Fruit fly (Drosophila melanogaster): ENCODE results near the gene CG7029.

CG7029 gene

dm6 chr3R:22726771-22727455 lies 23.8 kb upstream of the CG7029 start, which contains the start of gene CG45049:
Gene CG45049 (plus strand): TSS chr3R:22726967.
- no peak for TF ChIP-seq CG17806 (tag; optimal IDR thresholded peaks at IDR 0.05)
- TF ChIP-seq CG15710 (tag; optimal IDR thresholded peaks at IDR 0.05), result no peak
- TF ChIP-seq Pif1B (GFP tag; optimal IDR thresholded peaks at IDR 0.05), result no peak
- no peak for TF ChIP-seq CG14655 (GFP tag; optimal IDR thresholded peaks at IDR 0.05)

dm6 chr3R:22727456-22727833 lies 23.3 kb upstream of the CG7029 start:
- TF ChIP-seq EcR (GFP tag; optimal IDR thresholded peaks at IDR 0.05) (no peak), CG14655 (GFP tag; optimal IDR thresholded peaks at IDR 0.05) (no peak), CG12605 (GFP tag; IDR thresholded peaks at IDR 0.05) (no peak), CG9948 (tag; optimal IDR thresholded peaks at IDR 0.05) (no peak), rn (GFP tag; IDR thresholded peaks at IDR 0.05) (no peak), CG4496 (GFP tag; IDR thresholded peaks at IDR 0.05) (no peak), CG15710 (tag; optimal IDR thresholded peaks at IDR 0.05) (no peak), CG32121 (GFP tag; IDR thresholded peaks at IDR 0.05) (no peak), fd96Ca (GFP tag; IDR thresholded peaks at IDR 0.05) (no peak)

dm6 chr3R:22727857-22728256 lies 22.8 kb upstream of the CG7029 start:
- TF ChIP-seq CG34367 (tag; optimal IDR thresholded peaks at IDR 0.05), result peak; percentile 31
- TF ChIP-seq Pif1B (GFP tag; optimal IDR thresholded peaks at IDR 0.05), result no peak
- no peak for TF ChIP-seq gl (tag; optimal IDR thresholded peaks at IDR 0.05)
- no peak for TF ChIP-seq CG8159 (tag; optimal IDR thresholded peaks at IDR 0.05)
- TF ChIP-seq D1 (tag; optimal IDR thresholded peaks at IDR 0.05), result no peak
- TF ChIP-seq Snoo (tag; optimal IDR thresholded peaks at IDR 0.05), result no peak
- peak; percentile 51; the same call in 1 of the 2 replicates for TF ChIP-seq CG32121 (GFP tag; IDR thresholded peaks at IDR 0.05)
- TF ChIP-seq CG9948 (tag; optimal IDR thresholded peaks at IDR 0.05), result peak; percentile 53
- TF ChIP-seq CG13204 (GFP tag; optimal IDR thresholded peaks at IDR 0.05), result no peak
- no peak for TF ChIP-seq fd96Ca (GFP tag; IDR thresholded peaks at IDR 0.05)
- no peak for TF ChIP-seq Pif1A (GFP tag; optimal IDR thresholded peaks at IDR 0.05)
- TF ChIP-seq CG12605 (GFP tag; IDR thresholded peaks at IDR 0.05), result peak; percentile 55; the same call in 1 of the 2 replicates
- no peak for TF ChIP-seq CG10348 (GFP tag; IDR thresholded peaks at IDR 0.05)
- TF ChIP-seq CG14655 (GFP tag; optimal IDR thresholded peaks at IDR 0.05), result no peak
- no peak for TF ChIP-seq EcR (GFP tag; optimal IDR thresholded peaks at IDR 0.05)
- no peak for TF ChIP-seq CG15710 (tag; optimal IDR thresholded peaks at IDR 0.05)
- TF ChIP-seq rn (GFP tag; IDR thresholded peaks at IDR 0.05), result 0 out of 2 replicates have a peak, but pooled peaks have one; percentile 6
- TF ChIP-seq CG8301 (tag; optimal IDR thresholded peaks at IDR 0.05), result peak; percentile 64
- peak; percentile 70 for TF ChIP-seq Ets98B (GFP tag; IDR thresholded peaks at IDR 0.05)
- TF ChIP-seq CG4496 (GFP tag; IDR thresholded peaks at IDR 0.05), result peak; percentile 80
- peak; percentile 27 for TF ChIP-seq CG17806 (tag; optimal IDR thresholded peaks at IDR 0.05)

dm6 chr3R:22732995-22733394 lies 17.7 kb upstream of the CG7029 start:
- TF ChIP-seq Ets98B (GFP tag; IDR thresholded peaks at IDR 0.05) (no peak), Snoo (tag; optimal IDR thresholded peaks at IDR 0.05) (no peak), CG15710 (tag; optimal IDR thresholded peaks at IDR 0.05) (no peak), CG4496 (GFP tag; IDR thresholded peaks at IDR 0.05) (no peak), CG12605 (GFP tag; IDR thresholded peaks at IDR 0.05) (no peak), CG34367 (tag; optimal IDR thresholded peaks at IDR 0.05) (no peak), rn (GFP tag; IDR thresholded peaks at IDR 0.05) (no peak), CG17806 (tag; optimal IDR thresholded peaks at IDR 0.05) (no peak), gl (tag; optimal IDR thresholded peaks at IDR 0.05) (no peak), CG10348 (GFP tag; IDR thresholded peaks at IDR 0.05) (no peak), CG8159 (tag; optimal IDR thresholded peaks at IDR 0.05) (no peak), Pif1B (GFP tag; optimal IDR thresholded peaks at IDR 0.05) (no peak), CG8301 (tag; optimal IDR thresholded peaks at IDR 0.05) (no peak)

- no peak for TF ChIP-seq CG15710 (tag; optimal IDR thresholded peaks at IDR 0.05)
Observed at dm6 chr3R:22733751-22734150, 16.9 kb upstream of the CG7029 start, which contains the start of gene Takl2. Gene Takl2 (minus strand): TSS chr3R:22733851.

dm6 chr3R:22740930-22741329 lies 9.8 kb upstream of the CG7029 start, which contains the start of the genes Dcr-1 and CG6985:
Gene Dcr-1 (minus strand): TSS chr3R:22741091.
Gene CG6985 (plus strand): TSS chr3R:22741150.
- TF ChIP-seq D1 (tag; optimal IDR thresholded peaks at IDR 0.05) (no peak), Pif1B (GFP tag; optimal IDR thresholded peaks at IDR 0.05) (no peak), CG10348 (GFP tag; IDR thresholded peaks at IDR 0.05) (no peak), CG9948 (tag; optimal IDR thresholded peaks at IDR 0.05) (no peak), CG17806 (tag; optimal IDR thresholded peaks at IDR 0.05) (no peak), CG13204 (GFP tag; optimal IDR thresholded peaks at IDR 0.05) (no peak), Ets98B (GFP tag; IDR thresholded peaks at IDR 0.05) (no peak), Pif1A (GFP tag; optimal IDR thresholded peaks at IDR 0.05) (no peak), CG15710 (tag; optimal IDR thresholded peaks at IDR 0.05) (no peak), fd96Ca (GFP tag; IDR thresholded peaks at IDR 0.05) (no peak), CG8159 (tag; optimal IDR thresholded peaks at IDR 0.05) (no peak), rn (GFP tag; IDR thresholded peaks at IDR 0.05) (no peak), CG32121 (GFP tag; IDR thresholded peaks at IDR 0.05) (no peak), EcR (GFP tag; optimal IDR thresholded peaks at IDR 0.05) (no peak)

dm6 chr3R:22745432-22745831 lies 5.3 kb upstream of the CG7029 start, which contains the start of the genes vret and HP1c:
Gene vret (minus strand): TSS chr3R:22745581.
Gene HP1c (plus strand): TSS chr3R:22745620.
- no peak for TF ChIP-seq gl (tag; optimal IDR thresholded peaks at IDR 0.05)
- no peak for TF ChIP-seq CG15710 (tag; optimal IDR thresholded peaks at IDR 0.05)
